Fruit fly (Drosophila melanogaster) whole organism, prepupa: ENCODE measurements around the gene Ipk2.
A peak's percentile ranks its signal among the peaks of the same experiment; 100 is the strongest.

Source experiments
- CG10669 ChIP-seq: fragments of 200-800 bp; sonication (Bioruptor generic); optimal IDR thresholded peaks from 3 replicates; lab custom pipeline; 2018; ENCODE audit warnings: missing biosample characterization, mild to moderate bottlenecking, missing genetic modification characterization, moderate library complexity
- CG11294 ChIP-seq: fragments of 200-800 bp; sonication (Bioruptor generic); IDR thresholded peaks from 2 replicates; pipeline ENCODE4 v1.3.6; 2022; ENCODE audit warnings: missing biosample characterization, missing genetic modification characterization
- CG11762 ChIP-seq: fragments of 200-800 bp; sonication (Bioruptor generic); optimal IDR thresholded peaks from 3 replicates; lab custom pipeline; 2016; ENCODE audit warnings: missing biosample characterization, missing genetic modification characterization; ENCODE audit not compliant: insufficient read depth
- CG11902 ChIP-seq: fragments of 200-800 bp; sonication (Bioruptor generic); optimal IDR thresholded peaks from 3 replicates; lab custom pipeline; 2016; ENCODE audit warnings: missing biosample characterization, missing genetic modification characterization
- CG16779 ChIP-seq: fragments of 200-800 bp; sonication (Bioruptor generic); optimal IDR thresholded peaks from 3 replicates; lab custom pipeline; 2017; ENCODE audit warnings: missing biosample characterization, mild to moderate bottlenecking, missing genetic modification characterization
- CG3032 ChIP-seq: fragments of 200-800 bp; optimal IDR thresholded peaks from 2 replicates; lab custom pipeline; 2019; ENCODE audit warnings: missing biosample characterization, mild to moderate bottlenecking, missing genetic modification characterization, moderate library complexity
- CG31627 ChIP-seq: fragments of 200-800 bp; sonication (Bioruptor generic); optimal IDR thresholded peaks from 3 replicates; lab custom pipeline; 2016; ENCODE audit warnings: missing biosample characterization, missing genetic modification characterization
- CG32006 ChIP-seq: fragments of 200-800 bp; sonication (Bioruptor generic); optimal IDR thresholded peaks from 3 replicates; lab custom pipeline; 2017; ENCODE audit warnings: missing biosample characterization, mild to moderate bottlenecking, missing genetic modification characterization
- CG34406 ChIP-seq: fragments of 200-800 bp; sonication (Bioruptor generic); optimal IDR thresholded peaks from 3 replicates; lab custom pipeline; 2016; ENCODE audit warnings: missing biosample characterization, missing genetic modification characterization
- CG3919 ChIP-seq: fragments of 200-800 bp; sonication (Bioruptor generic); optimal IDR thresholded peaks from 3 replicates; lab custom pipeline; 2016; ENCODE audit warnings: missing biosample characterization, missing genetic modification characterization
- CG4318 ChIP-seq: fragments of 200-800 bp; sonication (Bioruptor generic); optimal IDR thresholded peaks from 3 replicates; lab custom pipeline; 2017; ENCODE audit warnings: missing biosample characterization, mild to moderate bottlenecking, missing genetic modification characterization
- CG6163 ChIP-seq: fragments of 200-800 bp; sonication (Bioruptor generic); IDR thresholded peaks from 3 replicates; pipeline ENCODE4 v1.3.6; 2022; ENCODE audit warnings: missing biosample characterization, missing genetic modification characterization
- CG6276 ChIP-seq: fragments of 200-800 bp; sonication (Bioruptor generic); optimal IDR thresholded peaks from 2 replicates; lab custom pipeline; 2017; ENCODE audit warnings: missing biosample characterization, mild to moderate bottlenecking, missing genetic modification characterization
- CG6792 ChIP-seq: fragments of 200-800 bp; sonication (Bioruptor generic); optimal IDR thresholded peaks from 3 replicates; lab custom pipeline; 2016; ENCODE audit warnings: missing biosample characterization, missing genetic modification characterization
- CG6808 ChIP-seq: fragments of 200-800 bp; sonication (Bioruptor generic); optimal IDR thresholded peaks from 3 replicates; lab custom pipeline; 2017; ENCODE audit warnings: missing biosample characterization, missing genetic modification characterization, mild to moderate bottlenecking, moderate library complexity, missing genetic modification reagents
- CG6854 ChIP-seq: fragments of 200-800 bp; sonication (Bioruptor generic); optimal IDR thresholded peaks from 2 replicates; lab custom pipeline; 2017; ENCODE audit warnings: missing biosample characterization, mild to moderate bottlenecking, missing genetic modification characterization
- CG8119 ChIP-seq: fragments of 200-800 bp; sonication (Bioruptor generic); IDR thresholded peaks from 3 replicates; pipeline ENCODE4 v1.3.6; 2022; ENCODE audit warnings: missing biosample characterization, missing genetic modification characterization
- CG8632 ChIP-seq: fragments of 200-800 bp; sonication (Bioruptor generic); optimal IDR thresholded peaks from 3 replicates; lab custom pipeline; 2016; ENCODE audit warnings: missing biosample characterization, missing genetic modification characterization
- Eip75B ChIP-seq: fragments of 200-800 bp; sonication (Bioruptor generic); optimal IDR thresholded peaks from 3 replicates; lab custom pipeline; 2016; ENCODE audit warnings: missing biosample characterization, missing genetic modification characterization
- Eip78C ChIP-seq: fragments of 200-800 bp; sonication (Bioruptor generic); peaks from one replicate; lab custom pipeline; 2016; ENCODE audit warnings: missing biosample characterization, missing genetic modification characterization
- Eip93F ChIP-seq: fragments of 200-800 bp; sonication (Bioruptor generic); optimal IDR thresholded peaks from 2 replicates; lab custom pipeline; 2016; ENCODE audit warnings: missing biosample characterization, mild to moderate bottlenecking, missing genetic modification characterization
- Ets21C ChIP-seq: fragments of 200-800 bp; sonication (Bioruptor generic); optimal IDR thresholded peaks from 3 replicates; lab custom pipeline; 2016; ENCODE audit warnings: missing biosample characterization, missing genetic modification characterization
- Ets96B ChIP-seq: fragments of 200-800 bp; optimal IDR thresholded peaks from 2 replicates; lab custom pipeline; 2019; ENCODE audit warnings: missing biosample characterization, mild to moderate bottlenecking, missing genetic modification characterization, moderate library complexity
- Gug ChIP-seq: fragments of 200-800 bp; sonication (Bioruptor generic); IDR thresholded peaks from 2 replicates; pipeline ENCODE4 v1.3.6; 2022; ENCODE audit warnings: missing biosample characterization, missing genetic modification characterization
- Hr39 ChIP-seq: fragments of 200-800 bp; sonication (Bioruptor generic); optimal IDR thresholded peaks from 2 replicates; lab custom pipeline; 2016; ENCODE audit warnings: missing biosample characterization, missing genetic modification characterization
- Hr4 ChIP-seq: fragments of 200-800 bp; sonication (Bioruptor generic); optimal IDR thresholded peaks from 3 replicates; lab custom pipeline; 2016; ENCODE audit warnings: missing biosample characterization, missing genetic modification characterization
- Lpt ChIP-seq: fragments of 200-800 bp; sonication (Bioruptor generic); optimal IDR thresholded peaks from 3 replicates; lab custom pipeline; 2016; ENCODE audit warnings: missing biosample characterization, missing genetic modification characterization
- OdsH ChIP-seq: fragments of 200-800 bp; sonication (Bioruptor generic); optimal IDR thresholded peaks from 3 replicates; lab custom pipeline; 2016; ENCODE audit warnings: missing biosample characterization, missing genetic modification characterization
- Smox ChIP-seq: fragments of 200-800 bp; sonication (Bioruptor generic); optimal IDR thresholded peaks from 3 replicates; lab custom pipeline; 2016; ENCODE audit warnings: missing biosample characterization, missing genetic modification characterization
- Sox102F ChIP-seq: fragments of 200-800 bp; sonication (Bioruptor generic); optimal IDR thresholded peaks from 2 replicates; lab custom pipeline; 2016; ENCODE audit warnings: missing biosample characterization, mild to moderate bottlenecking, missing genetic modification characterization
- Sox14 ChIP-seq: fragments of 200-800 bp; sonication (Bioruptor generic); optimal IDR thresholded peaks from 3 replicates; lab custom pipeline; 2016; ENCODE audit warnings: missing biosample characterization, missing genetic modification characterization
- acj6 ChIP-seq: fragments of 200-800 bp; sonication (Bioruptor generic); optimal IDR thresholded peaks from 3 replicates; lab custom pipeline; 2016; ENCODE audit warnings: missing biosample characterization, missing genetic modification characterization
- dac ChIP-seq: fragments of 200-800 bp; sonication (Bioruptor generic); optimal IDR thresholded peaks from 2 replicates; lab custom pipeline; 2017; ENCODE audit warnings: missing biosample characterization, mild to moderate bottlenecking, missing genetic modification characterization
- dsx ChIP-seq: fragments of 200-800 bp; optimal IDR thresholded peaks from 3 replicates; lab custom pipeline; 2019; ENCODE audit warnings: missing biosample characterization, mild to moderate bottlenecking, missing genetic modification characterization, moderate library complexity; ENCODE audit not compliant: poor library complexity, severe bottlenecking
- eg ChIP-seq: fragments of 200-800 bp; sonication (Bioruptor generic); IDR thresholded peaks from 3 replicates; pipeline ENCODE4 v1.3.6; 2022; ENCODE audit warnings: missing biosample characterization, missing genetic modification characterization
- esn ChIP-seq: fragments of 200-800 bp; sonication (Bioruptor generic); optimal IDR thresholded peaks from 2 replicates; lab custom pipeline; 2016; ENCODE audit warnings: missing biosample characterization, mild to moderate bottlenecking, missing genetic modification characterization, moderate library complexity
- fd59A ChIP-seq: fragments of 200-800 bp; sonication (Bioruptor generic); optimal IDR thresholded peaks from 2 replicates; lab custom pipeline; 2017; ENCODE audit warnings: missing biosample characterization, mild to moderate bottlenecking, missing genetic modification characterization, missing genetic modification reagents
- fd85E ChIP-seq: fragments of 200-800 bp; sonication (Bioruptor generic); optimal IDR thresholded peaks from 3 replicates; lab custom pipeline; 2016; ENCODE audit warnings: missing biosample characterization, missing genetic modification characterization
- fkh ChIP-seq: fragments of 200-800 bp; sonication (Bioruptor generic); optimal IDR thresholded peaks from 3 replicates; lab custom pipeline; 2017; ENCODE audit warnings: missing biosample characterization, mild to moderate bottlenecking, missing genetic modification characterization, moderate library complexity
- lz ChIP-seq: fragments of 200-800 bp; sonication (Bioruptor generic); optimal IDR thresholded peaks from 3 replicates; lab custom pipeline; 2016; ENCODE audit warnings: missing biosample characterization, missing genetic modification characterization
- net ChIP-seq: fragments of 200-800 bp; sonication (Bioruptor generic); optimal IDR thresholded peaks from 3 replicates; lab custom pipeline; 2016; ENCODE audit warnings: missing biosample characterization, missing genetic modification characterization
- pdm3 ChIP-seq: fragments of 200-800 bp; sonication (Bioruptor generic); optimal IDR thresholded peaks from 3 replicates; lab custom pipeline; 2016; ENCODE audit warnings: missing biosample characterization, missing genetic modification characterization
- salr ChIP-seq, 2 experiments: fragments of 200-800 bp; sonication (Bioruptor generic); optimal IDR thresholded peaks; 3 replicates each; lab custom pipeline; 2016 to 2018; ENCODE audit warnings: missing biosample characterization in 2 of 2, missing genetic modification characterization in 2 of 2, mild to moderate bottlenecking in 1 of 2
- ss ChIP-seq, 2 experiments: fragments of 200-800 bp; sonication (Bioruptor generic); optimal IDR thresholded peaks; 2 replicates in 1 of 2; 3 replicates in 1 of 2; lab custom pipeline; 2017 to 2018; ENCODE audit warnings: mild to moderate bottlenecking in 2 of 2, missing biosample characterization in 2 of 2, missing genetic modification characterization in 2 of 2, moderate library complexity in 1 of 2
- svp ChIP-seq: fragments of 200-800 bp; sonication (Bioruptor generic); peaks from one replicate; lab custom pipeline; 2016; ENCODE audit warnings: missing biosample characterization, missing genetic modification characterization
- vri ChIP-seq: fragments of 200-800 bp; sonication (Bioruptor generic); optimal IDR thresholded peaks from 3 replicates; lab custom pipeline; 2016; ENCODE audit warnings: missing biosample characterization, mild to moderate bottlenecking, missing genetic modification characterization

Ipk2 gene

dm6 chr2L:621101-621500 is 47.0 kb upstream of the Ipk2 start, which contains the start of gene lectin-21Cb:
Gene lectin-21Cb, minus strand, starts transcription at chr2L:621201.
- TF ChIP-seq fd85E (GFP tag; lab: Kevin White, UChicago) (no peak), CG6276 (no peak), fd59A (no peak), CG32006 (no peak), Hr4 (GFP tag; lab: Kevin White, UChicago) (no peak), CG34406 (GFP tag; lab: Kevin White, UChicago) (no peak), Hr39 (GFP tag; lab: Kevin White, UChicago) (no peak), fkh (GFP tag; lab: Kevin White, UChicago) (no peak), CG6854 (GFP tag; lab: Kevin White, UChicago) (no peak), Eip93F (GFP tag; lab: Kevin White, UChicago) (no peak), Sox14 (GFP tag; lab: Kevin White, UChicago) (no peak), CG11294 (GFP tag; lab: Robert Waterston, UW) (no peak), vri (no peak), esn (GFP tag; lab: Kevin White, UChicago) (no peak)

dm6 chr2L:619739-620138 is 45.7 kb upstream of the Ipk2 start:
- TF ChIP-seq CG32006 (peak; percentile 58), esn (GFP tag; lab: Kevin White, UChicago) (peak; percentile 28), fd85E (GFP tag; lab: Kevin White, UChicago) (no peak), Sox102F (GFP tag; lab: Kevin White, UChicago) (peak; percentile 14), CG6792 (GFP tag; lab: Kevin White, UChicago) (no peak), eg (peak; percentile 34; the same call in 1 of the 3 replicates), CG11762 (GFP tag; lab: Kevin White, UChicago) (no peak), dsx (GFP tag; lab: Kevin White, UChicago) (no peak), pdm3 (GFP tag; lab: Kevin White, UChicago) (peak; percentile 35), dac (GFP tag; lab: Kevin White, UChicago) (peak; percentile 23), Eip78C (GFP tag; lab: Kevin White, UChicago) (peak; percentile 26), OdsH (GFP tag; lab: Kevin White, UChicago) (peak; percentile 36), CG10669 (GFP tag; lab: Kevin White, UChicago) (no peak), CG3032 (tag; lab: Kevin White, UChicago) (no peak), svp (GFP tag; lab: Kevin White, UChicago) (peak; percentile 62), CG4318 (peak; percentile 12), Hr4 (GFP tag; lab: Kevin White, UChicago) (peak; percentile 6), CG6163 (GFP tag; lab: Robert Waterston, UW) (no peak), lz (GFP tag; lab: Kevin White, UChicago) (no peak), net (GFP tag; lab: Kevin White, UChicago) (peak; percentile 14), CG8119 (0 out of 3 replicates have a peak, but pooled peaks have one; percentile 21), CG31627 (GFP tag; lab: Kevin White, UChicago) (peak; percentile 4)

dm6 chr2L:615023-615422 is 41.0 kb upstream of the Ipk2 start:
- TF ChIP-seq Sox14 (GFP tag; lab: Kevin White, UChicago), result peak; percentile 10
- no peak for TF ChIP-seq CG6163 (GFP tag; lab: Robert Waterston, UW)
- peak; percentile 80 for TF ChIP-seq Eip78C (GFP tag; lab: Kevin White, UChicago)
- TF ChIP-seq Gug (GFP tag; lab: Robert Waterston, UW), result no peak
- TF ChIP-seq lz (GFP tag; lab: Kevin White, UChicago), result peak; percentile 26
- TF ChIP-seq fkh (GFP tag; lab: Kevin White, UChicago), result no peak
- no peak for TF ChIP-seq dsx (GFP tag; lab: Kevin White, UChicago)
- TF ChIP-seq CG8632 (GFP tag; lab: Kevin White, UChicago), result no peak
- no peak for TF ChIP-seq acj6 (GFP tag; lab: Kevin White, UChicago)
- no peak for TF ChIP-seq Hr4 (GFP tag; lab: Kevin White, UChicago)
- TF ChIP-seq Ets96B (tag; lab: Kevin White, UChicago), result no peak
- TF ChIP-seq Sox102F (GFP tag; lab: Kevin White, UChicago), result no peak
- TF ChIP-seq Ets21C (GFP tag; lab: Kevin White, UChicago), result no peak
- TF ChIP-seq CG31627 (GFP tag; lab: Kevin White, UChicago), result peak; percentile 33
- TF ChIP-seq CG11902 (GFP tag; lab: Kevin White, UChicago), result no peak
- TF ChIP-seq CG6854 (GFP tag; lab: Kevin White, UChicago), result no peak
- peak; percentile 32 for TF ChIP-seq Smox (GFP tag; lab: Kevin White, UChicago)
- TF ChIP-seq CG6808 (GFP tag; lab: Kevin White, UChicago), result no peak
- TF ChIP-seq Hr39 (GFP tag; lab: Kevin White, UChicago), result peak; percentile 13
- no peak for TF ChIP-seq CG8119
- no peak for TF ChIP-seq ss (GFP tag; optimal IDR thresholded peaks at IDR 0.05; lab: Kevin White, UChicago)
- no peak for TF ChIP-seq esn (GFP tag; lab: Kevin White, UChicago)
- no peak for TF ChIP-seq Lpt (GFP tag; lab: Kevin White, UChicago)
- no peak for TF ChIP-seq salr (GFP tag; optimal IDR thresholded peaks at IDR 0.05; lab: Kevin White, UChicago)
- no peak for TF ChIP-seq CG3919
- TF ChIP-seq CG10669 (GFP tag; lab: Kevin White, UChicago), result no peak
- TF ChIP-seq fd59A, result no peak
- no peak for TF ChIP-seq Eip75B (GFP tag; lab: Kevin White, UChicago)
- TF ChIP-seq CG16779 (tag; lab: Kevin White, UChicago), result no peak
